Fruit fly (Drosophila melanogaster): ENCODE data around the gene Vps53.

DNA sequence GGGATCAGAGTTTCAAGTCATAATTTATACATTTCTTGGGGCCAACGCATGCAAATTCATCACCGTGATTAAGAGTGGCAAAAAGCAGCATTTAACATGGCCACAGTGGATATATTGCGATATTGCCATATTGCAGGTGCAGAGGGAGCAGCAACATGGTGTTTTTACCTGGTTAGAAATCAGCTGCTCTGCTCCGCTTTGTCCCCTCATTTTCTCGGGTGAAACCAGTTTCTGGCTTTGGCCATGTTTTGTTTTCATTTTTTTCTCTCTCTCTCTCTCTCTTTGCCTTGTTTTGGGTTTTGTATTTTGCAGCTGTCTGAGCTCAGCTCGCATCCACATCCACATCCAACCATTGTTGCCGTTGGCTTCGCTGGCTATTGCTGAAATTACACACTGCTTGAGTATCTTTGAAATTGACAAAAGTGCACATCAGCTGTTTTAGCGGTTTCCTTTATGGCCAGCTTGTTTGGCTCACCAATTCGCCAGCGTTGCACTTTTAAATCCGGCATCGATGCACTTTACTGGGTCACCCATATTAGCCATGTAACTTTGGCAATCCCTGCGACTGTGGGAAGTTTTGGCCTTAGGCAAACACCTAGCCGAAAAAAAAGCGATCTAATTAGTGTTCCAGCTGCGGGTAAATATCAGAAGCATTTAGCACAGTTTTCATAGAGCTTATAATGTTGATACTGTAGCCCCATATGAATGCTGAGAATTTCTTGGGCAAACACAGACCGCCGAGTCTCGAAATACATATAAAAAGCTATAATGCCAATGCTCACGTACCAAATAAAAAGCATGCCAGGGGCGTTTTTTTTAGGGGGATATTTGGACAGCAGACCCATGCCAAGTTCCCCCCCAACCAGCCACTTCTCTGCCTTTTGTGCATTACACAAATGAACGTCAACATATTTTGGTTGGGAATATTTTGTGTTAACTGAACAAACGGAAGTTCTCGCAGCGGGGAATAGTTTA, 10.5 kb downstream of the Vps53 start:
- TF ChIP-seq jim (GFP tag; optimal IDR thresholded peaks at IDR 0.05) (no peak), CG9705 (GFP tag; optimal IDR thresholded peaks at IDR 0.05) (no peak), pan (optimal IDR thresholded peaks at IDR 0.05) (no peak), Dfd (GFP tag; optimal IDR thresholded peaks at IDR 0.05) (no peak), Abd-B (GFP tag; optimal IDR thresholded peaks at IDR 0.05) (no peak), h (GFP tag; optimal IDR thresholded peaks at IDR 0.05) (no peak), Dif (GFP tag; optimal IDR thresholded peaks at IDR 0.05; ENCODE audit: partially characterized antibody) (no peak), dsf (GFP tag; optimal IDR thresholded peaks at IDR 0.05; ENCODE audit: borderline replicate concordance) (no peak), Hr78 (GFP tag; optimal IDR thresholded peaks at IDR 0.05) (no peak), usp (GFP tag; optimal IDR thresholded peaks at IDR 0.05) (no peak)
